Worm (Caenorhabditis elegans) whole organism, midembryonic: Measurements from ENCODE around the gene lgc-23.
A peak's percentile ranks its signal among the peaks of the same experiment; 100 is the strongest.

Experiments
- T22C8.4 ChIP-seq: fragments of 200-800 bp; sonication (Bioruptor generic); IDR thresholded peaks from 2 replicates; pipeline ENCODE4 v1.3.6; 2022; ENCODE audit warnings: missing genetic modification characterization, missing compliant biosample characterization
- cog-1 ChIP-seq: sonication (generic microtip); optimal IDR thresholded peaks from 2 replicates; lab custom pipeline; 2016; ENCODE audit warnings: missing genetic modification characterization, missing compliant biosample characterization
- flt-1 ChIP-seq: fragments of 200-800 bp; sonication (Bioruptor generic); IDR thresholded peaks from 2 replicates; pipeline ENCODE4 v1.3.6; 2022; ENCODE audit warnings: missing genetic modification characterization, missing compliant biosample characterization
- klf-2 ChIP-seq: fragments of 200-800 bp; sonication (Bioruptor generic); conservative IDR thresholded peaks from 2 replicates; pipeline ENCODE4 v1.3.6; 2022; ENCODE audit warnings: missing genetic modification reagents, missing genetic modification characterization, missing compliant biosample characterization
- med-1 ChIP-seq: sonication (generic microtip); optimal IDR thresholded peaks from 2 replicates; lab custom pipeline; 2017; ENCODE audit warnings: missing genetic modification characterization, mild to moderate bottlenecking, missing compliant biosample characterization, antibody characterized with exemption, missing genetic modification reagents; ENCODE audit not compliant: insufficient read depth
- ref-1 ChIP-seq: fragments of 200-800 bp; sonication (Bioruptor generic); conservative IDR thresholded peaks from 2 replicates; pipeline ENCODE4 v1.3.6; 2022; ENCODE audit warnings: missing genetic modification reagents, missing genetic modification characterization, missing compliant biosample characterization
- tab-1 ChIP-seq: fragments of 200-800 bp; sonication (Bioruptor generic); IDR thresholded peaks from 2 replicates; pipeline ENCODE4 v1.3.6; 2022; ENCODE audit warnings: missing genetic modification characterization, missing compliant biosample characterization
- ztf-23 ChIP-seq: fragments of 200-800 bp; sonication (Bioruptor generic); IDR thresholded peaks from 2 replicates; pipeline ENCODE4 v1.3.6; 2022; ENCODE audit warnings: missing genetic modification reagents, missing genetic modification characterization, missing compliant biosample characterization
- ztf-29 ChIP-seq: fragments of 200-800 bp; sonication (Bioruptor generic); IDR thresholded peaks from 2 replicates; pipeline ENCODE4 v1.3.6; 2022; ENCODE audit warnings: missing genetic modification reagents, missing genetic modification characterization, missing compliant biosample characterization

Gene lgc-23

ce11 chrX:12056973-12057372 lies 8.0 kb upstream of the lgc-23 start, which contains the start of gene B0198.3:
Gene B0198.3 (minus strand): TSS chrX:12057073.
- TF ChIP-seq cog-1 (tag; lab: Kevin White, UChicago) = no peak
- no peak for TF ChIP-seq flt-1 (GFP tag; lab: Robert Waterston, UW)
- TF ChIP-seq ztf-23 (GFP tag; lab: Robert Waterston, UW) = no peak
- no peak for TF ChIP-seq tab-1 (GFP tag; lab: Robert Waterston, UW)
- no peak for TF ChIP-seq klf-2 (GFP tag; lab: Robert Waterston, UW)
- TF ChIP-seq ref-1 (GFP tag; lab: Robert Waterston, UW) = no peak
- TF ChIP-seq ztf-29 (GFP tag; lab: Robert Waterston, UW) = no peak
- no peak for TF ChIP-seq med-1 (GFP tag; lab: Kevin White, UChicago)
- no peak for TF ChIP-seq T22C8.4

DNA sequence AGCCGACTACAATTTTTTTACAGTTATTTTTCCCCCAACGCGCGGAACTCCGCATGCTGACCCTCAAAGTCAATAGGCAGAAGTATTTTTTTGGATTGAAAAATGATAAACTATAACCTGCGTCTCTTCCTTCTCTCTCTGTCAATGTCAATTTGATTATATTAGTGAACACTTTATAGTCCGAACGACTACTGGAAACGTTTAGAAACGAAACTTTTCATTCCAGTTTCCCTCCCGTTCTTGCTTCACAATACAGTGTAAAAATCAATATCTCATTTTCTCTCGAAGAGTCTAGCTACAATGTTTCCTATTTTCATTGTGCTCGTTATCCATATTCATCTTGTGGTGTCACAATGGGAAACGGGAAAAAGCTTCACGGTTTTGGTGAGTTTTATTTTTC lies 3.2 kb downstream of the lgc-23 start, which contains the start of gene lgc-24:
lgc-24 (plus strand) TSS at position 301 of the 400 bp plus-strand sequence.
- TF ChIP-seq ztf-23 (GFP tag; lab: Robert Waterston, UW) (no peak), ztf-29 (GFP tag; lab: Robert Waterston, UW) (no peak), klf-2 (GFP tag; lab: Robert Waterston, UW) (no peak), cog-1 (tag; lab: Kevin White, UChicago) (no peak), T22C8.4 (no peak), tab-1 (GFP tag; lab: Robert Waterston, UW) (no peak), flt-1 (GFP tag; lab: Robert Waterston, UW) (no peak), ref-1 (GFP tag; lab: Robert Waterston, UW) (no peak), med-1 (GFP tag; lab: Kevin White, UChicago) (no peak)

DNA sequence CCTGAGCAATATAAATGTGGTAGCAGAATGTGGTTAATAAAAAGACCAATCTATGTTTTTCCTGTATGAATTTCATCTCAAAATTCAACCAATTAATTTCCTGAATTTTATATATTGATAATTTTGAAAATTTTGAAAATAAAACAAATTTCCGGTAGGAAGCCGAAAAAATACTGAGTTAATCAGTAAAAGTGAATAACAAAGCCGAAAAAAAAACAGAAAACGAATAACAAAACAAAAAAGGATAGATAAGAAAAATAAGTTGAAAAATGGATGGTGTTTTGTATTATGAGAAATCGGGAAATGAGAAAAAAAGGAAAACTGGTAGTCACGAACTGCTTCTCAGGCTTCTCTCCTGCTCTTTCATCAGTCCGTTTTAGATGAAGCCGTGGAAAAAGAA lies 8.8 kb downstream of the lgc-23 start, which contains the start of gene tmem-145:
tmem-145 (minus strand) TSS at position 101 of the 400 bp plus-strand sequence.
- TF ChIP-seq ztf-23 (GFP tag; lab: Robert Waterston, UW) (no peak), cog-1 (tag; lab: Kevin White, UChicago) (no peak), ztf-29 (GFP tag; lab: Robert Waterston, UW) (no peak), flt-1 (GFP tag; lab: Robert Waterston, UW) (no peak), klf-2 (GFP tag; lab: Robert Waterston, UW) (no peak), med-1 (GFP tag; lab: Kevin White, UChicago) (no peak), ref-1 (GFP tag; lab: Robert Waterston, UW) (no peak), tab-1 (GFP tag; lab: Robert Waterston, UW) (no peak), T22C8.4 (no peak)

DNA sequence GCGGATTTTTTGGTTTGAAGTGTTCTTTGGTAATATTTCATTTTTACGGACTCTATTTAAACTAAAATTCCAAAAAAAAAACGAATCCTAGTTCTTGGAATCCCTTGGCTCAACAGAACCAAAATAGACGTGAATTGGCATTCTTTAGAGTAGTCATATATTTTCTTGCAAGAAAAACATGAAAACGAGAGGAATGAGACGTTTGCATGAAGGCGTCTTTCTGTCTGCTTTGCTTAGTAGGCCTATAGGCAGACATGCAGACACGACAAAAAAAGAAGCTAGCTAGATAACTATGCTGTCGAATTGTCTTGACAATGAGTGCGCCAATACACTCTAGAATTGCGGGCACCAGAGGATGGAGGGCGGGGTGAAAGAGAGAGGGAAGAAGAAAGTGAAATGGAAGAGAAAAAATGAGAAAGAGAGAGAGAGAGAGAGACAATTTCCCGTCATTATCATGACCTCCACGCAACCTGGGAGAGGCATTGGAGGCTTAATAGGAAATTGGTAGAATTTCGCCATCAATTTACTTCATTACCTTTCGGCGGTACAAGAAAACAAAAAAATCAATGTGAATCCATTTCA lies 15.7 kb downstream of the lgc-23 start:
- TF ChIP-seq flt-1 (GFP tag; lab: Robert Waterston, UW) (peak; percentile 53; the same call in 1 of the 2 replicates), med-1 (GFP tag; lab: Kevin White, UChicago) (no peak)

- TF ChIP-seq ztf-23 (GFP tag; lab: Robert Waterston, UW) = no peak
- TF ChIP-seq tab-1 (GFP tag; lab: Robert Waterston, UW) = no peak
- TF ChIP-seq klf-2 (GFP tag; lab: Robert Waterston, UW) = no peak
- no peak for TF ChIP-seq flt-1 (GFP tag; lab: Robert Waterston, UW)
- no peak for TF ChIP-seq T22C8.4
- TF ChIP-seq cog-1 (tag; lab: Kevin White, UChicago) = no peak
- no peak for TF ChIP-seq ztf-29 (GFP tag; lab: Robert Waterston, UW)
- no peak for TF ChIP-seq med-1 (GFP tag; lab: Kevin White, UChicago)
- no peak for TF ChIP-seq ref-1 (GFP tag; lab: Robert Waterston, UW)
These were observed 16.2 kb downstream of the lgc-23 start for ce11 chrX:12081250-12081649.

DNA sequence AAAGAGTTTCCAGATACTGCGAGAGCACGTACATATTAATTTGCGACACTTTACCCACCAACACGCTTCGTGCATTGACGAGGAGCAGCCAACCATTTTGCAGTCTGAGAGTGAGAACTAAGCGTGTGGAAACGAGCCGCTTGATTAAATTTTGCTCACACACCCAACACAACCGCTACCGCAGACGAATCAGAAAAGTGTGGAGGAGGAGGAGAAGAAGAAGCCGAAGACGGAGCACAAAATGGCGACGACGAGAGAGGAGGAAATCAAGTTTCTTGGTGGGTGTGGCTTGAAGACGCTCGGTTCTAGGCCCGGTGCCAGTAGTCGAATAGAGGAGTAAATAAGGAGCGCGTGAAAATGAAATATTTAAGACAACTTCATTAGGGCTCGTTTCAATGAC lies 17.8 kb downstream of the lgc-23 start:
- TF ChIP-seq klf-2 (GFP tag; lab: Robert Waterston, UW) (no peak), med-1 (GFP tag; lab: Kevin White, UChicago) (no peak), T22C8.4 (no peak), ref-1 (GFP tag; lab: Robert Waterston, UW) (no peak), tab-1 (GFP tag; lab: Robert Waterston, UW) (no peak), flt-1 (GFP tag; lab: Robert Waterston, UW) (no peak), ztf-23 (GFP tag; lab: Robert Waterston, UW) (no peak), cog-1 (tag; lab: Kevin White, UChicago) (no peak)

ce11 chrX:12086297-12086696 lies 21.3 kb downstream of the lgc-23 start:
- TF ChIP-seq flt-1 (GFP tag; lab: Robert Waterston, UW) (no peak), klf-2 (GFP tag; lab: Robert Waterston, UW) (no peak), ztf-23 (GFP tag; lab: Robert Waterston, UW) (no peak), cog-1 (tag; lab: Kevin White, UChicago) (no peak), med-1 (GFP tag; lab: Kevin White, UChicago) (no peak), T22C8.4 (no peak), tab-1 (GFP tag; lab: Robert Waterston, UW) (no peak), ref-1 (GFP tag; lab: Robert Waterston, UW) (no peak), ztf-29 (GFP tag; lab: Robert Waterston, UW) (no peak)

ce11 chrX:12092621-12093020 lies 27.6 kb downstream of the lgc-23 start:
- TF ChIP-seq ref-1 (GFP tag; lab: Robert Waterston, UW) = no peak
- TF ChIP-seq klf-2 (GFP tag; lab: Robert Waterston, UW) = no peak
- TF ChIP-seq cog-1 (tag; lab: Kevin White, UChicago) = no peak
- TF ChIP-seq ztf-29 (GFP tag; lab: Robert Waterston, UW) = no peak
- no peak for TF ChIP-seq tab-1 (GFP tag; lab: Robert Waterston, UW)
- no peak for TF ChIP-seq T22C8.4
- no peak for TF ChIP-seq ztf-23 (GFP tag; lab: Robert Waterston, UW)

ce11 chrX:12093043-12093442 lies 28.0 kb downstream of the lgc-23 start, which contains the start of gene W03G11.4:
Gene W03G11.4 (minus strand): TSS chrX:12093143.
- no peak for TF ChIP-seq ref-1 (GFP tag; lab: Robert Waterston, UW)
- no peak for TF ChIP-seq klf-2 (GFP tag; lab: Robert Waterston, UW)
- TF ChIP-seq cog-1 (tag; lab: Kevin White, UChicago) = no peak
- no peak for TF ChIP-seq flt-1 (GFP tag; lab: Robert Waterston, UW)
- no peak for TF ChIP-seq tab-1 (GFP tag; lab: Robert Waterston, UW)
- no peak for TF ChIP-seq med-1 (GFP tag; lab: Kevin White, UChicago)
- no peak for TF ChIP-seq ztf-23 (GFP tag; lab: Robert Waterston, UW)
- no peak for TF ChIP-seq ztf-29 (GFP tag; lab: Robert Waterston, UW)
- TF ChIP-seq T22C8.4 = no peak
